Fruit fly (Drosophila melanogaster) whole organism, embryonic: ENCODE data around the gene CG32720.

Experiments
- B-H2 ChIP-seq: fragments of 200-800 bp; sonication (Bioruptor generic); optimal IDR thresholded peaks from 2 replicates; lab custom pipeline; 2018; ENCODE audit warnings: missing biosample characterization, mild to moderate bottlenecking, missing genetic modification characterization
- CG10366 ChIP-seq: fragments of 200-800 bp; sonication (Bioruptor generic); IDR thresholded peaks from 2 replicates; pipeline ENCODE4 v1.3.6; 2022; ENCODE audit warnings: missing biosample characterization, missing genetic modification characterization
- CG10979 ChIP-seq: fragments of 200-800 bp; sonication (Bioruptor generic); optimal IDR thresholded peaks from 2 replicates; lab custom pipeline; 2018; ENCODE audit warnings: missing biosample characterization, mild to moderate bottlenecking, missing genetic modification characterization, moderate library complexity
- CG11695 ChIP-seq: fragments of 200-800 bp; sonication (Bioruptor generic); IDR thresholded peaks from 3 replicates; pipeline ENCODE4 v1.3.6; 2022; ENCODE audit warnings: missing biosample characterization, missing genetic modification characterization
- CG13296 ChIP-seq: fragments of 200-800 bp; sonication (Bioruptor generic); optimal IDR thresholded peaks from 3 replicates; lab custom pipeline; 2018; ENCODE audit warnings: missing biosample characterization, mild to moderate bottlenecking, missing genetic modification characterization
- CG13894 ChIP-seq: fragments of 200-800 bp; sonication (Bioruptor generic); optimal IDR thresholded peaks from 3 replicates; lab custom pipeline; 2018; ENCODE audit warnings: missing biosample characterization, mild to moderate bottlenecking, missing genetic modification characterization, moderate library complexity
- CG14441 ChIP-seq: fragments of 200-800 bp; sonication (Bioruptor generic); IDR thresholded peaks from 2 replicates; pipeline ENCODE4 v1.3.6; 2022; ENCODE audit warnings: missing biosample characterization, missing genetic modification characterization
- CG14710 ChIP-seq: fragments of 200-800 bp; sonication (Bioruptor generic); optimal IDR thresholded peaks from 3 replicates; lab custom pipeline; 2019; ENCODE audit warnings: missing biosample characterization, mild to moderate bottlenecking, missing genetic modification characterization, moderate library complexity
- CG17361 ChIP-seq: fragments of 200-800 bp; sonication (Bioruptor generic); IDR thresholded peaks from 3 replicates; pipeline ENCODE4 v1.3.6; 2022; ENCODE audit warnings: missing biosample characterization, missing genetic modification characterization
- CG18262 ChIP-seq: fragments of 200-800 bp; optimal IDR thresholded peaks from 3 replicates; lab custom pipeline; 2019; ENCODE audit warnings: missing biosample characterization, mild to moderate bottlenecking, missing genetic modification characterization, moderate library complexity
- CG18599 ChIP-seq: fragments of 200-800 bp; sonication (Bioruptor generic); optimal IDR thresholded peaks from 3 replicates; lab custom pipeline; 2017; ENCODE audit warnings: missing biosample characterization, missing genetic modification characterization, mild to moderate bottlenecking, moderate library complexity, missing genetic modification reagents
- CG18619 ChIP-seq: fragments of 200-800 bp; sonication (Bioruptor generic); optimal IDR thresholded peaks from 3 replicates; lab custom pipeline; 2017; ENCODE audit warnings: missing biosample characterization, mild to moderate bottlenecking, missing genetic modification characterization
- CG2120 ChIP-seq: fragments of 200-800 bp; sonication (Bioruptor generic); optimal IDR thresholded peaks from 3 replicates; lab custom pipeline; 2016; ENCODE audit warnings: missing biosample characterization, missing genetic modification characterization
- CG3065 ChIP-seq: fragments of 200-800 bp; sonication (Bioruptor generic); optimal IDR thresholded peaks from 2 replicates; lab custom pipeline; 2016; ENCODE audit warnings: missing biosample characterization, missing genetic modification characterization
- CG31365 ChIP-seq: fragments of 200-800 bp; sonication (Bioruptor generic); optimal IDR thresholded peaks from 2 replicates; lab custom pipeline; 2018; ENCODE audit warnings: missing biosample characterization, mild to moderate bottlenecking, missing genetic modification characterization
- CG31441 ChIP-seq: fragments of 200-800 bp; sonication (Bioruptor generic); IDR thresholded peaks from 2 replicates; pipeline ENCODE4 v1.3.6; 2022; ENCODE audit warnings: missing biosample characterization, missing genetic modification characterization
- CG3995 ChIP-seq: fragments of 200-800 bp; sonication (Bioruptor generic); optimal IDR thresholded peaks from 3 replicates; lab custom pipeline; 2016; ENCODE audit warnings: missing biosample characterization, missing genetic modification characterization
- CG6654 ChIP-seq: fragments of 200-800 bp; sonication (Bioruptor generic); optimal IDR thresholded peaks from 2 replicates; lab custom pipeline; 2017; ENCODE audit warnings: missing biosample characterization, mild to moderate bottlenecking, missing genetic modification characterization
- CG7556 ChIP-seq: fragments of 200-800 bp; sonication (Bioruptor generic); optimal IDR thresholded peaks from 2 replicates; lab custom pipeline; 2017; ENCODE audit warnings: missing biosample characterization, mild to moderate bottlenecking, missing genetic modification characterization
- CG8089 ChIP-seq: fragments of 200-800 bp; sonication (Bioruptor generic); optimal IDR thresholded peaks from 3 replicates; lab custom pipeline; 2016; ENCODE audit warnings: missing biosample characterization, missing genetic modification characterization
- CG9727 ChIP-seq: fragments of 200-800 bp; sonication (Bioruptor generic); optimal IDR thresholded peaks from 3 replicates; lab custom pipeline; 2017; ENCODE audit warnings: missing biosample characterization, mild to moderate bottlenecking, missing genetic modification characterization
- Chrac-16 ChIP-seq: fragments of 200-800 bp; sonication (Bioruptor generic); optimal IDR thresholded peaks from 3 replicates; lab custom pipeline; 2016; ENCODE audit warnings: missing biosample characterization, missing genetic modification characterization
- D19A ChIP-seq: fragments of 200-800 bp; optimal IDR thresholded peaks from 3 replicates; lab custom pipeline; 2019; ENCODE audit warnings: missing biosample characterization, mild to moderate bottlenecking, missing genetic modification characterization, moderate library complexity
- Dbx ChIP-seq: fragments of 200-800 bp; sonication (Bioruptor generic); IDR thresholded peaks from 3 replicates; pipeline ENCODE4 v1.3.6; 2022; ENCODE audit warnings: missing biosample characterization, missing genetic modification characterization
- Dek ChIP-seq: fragments of 200-800 bp; sonication (Bioruptor generic); optimal IDR thresholded peaks from 3 replicates; lab custom pipeline; 2019; ENCODE audit warnings: missing biosample characterization, mild to moderate bottlenecking, missing genetic modification characterization, moderate library complexity
- Hey ChIP-seq: fragments of 200-800 bp; sonication (Bioruptor generic); optimal IDR thresholded peaks from 3 replicates; lab custom pipeline; 2018; ENCODE audit warnings: missing biosample characterization, mild to moderate bottlenecking, missing genetic modification characterization
- Oli ChIP-seq: fragments of 200-800 bp; sonication (Bioruptor generic); optimal IDR thresholded peaks from 2 replicates; lab custom pipeline; 2018; ENCODE audit warnings: missing biosample characterization, mild to moderate bottlenecking, missing genetic modification characterization, moderate library complexity
- Opbp ChIP-seq: fragments of 200-800 bp; sonication (Bioruptor generic); IDR thresholded peaks from 3 replicates; pipeline ENCODE4 v1.3.6; 2022; ENCODE audit warnings: missing biosample characterization, missing genetic modification characterization; ENCODE audit not compliant: partially characterized antibody
- Ptx1 ChIP-seq: fragments of 200-800 bp; sonication (Bioruptor generic); IDR thresholded peaks from 2 replicates; pipeline ENCODE4 v1.3.6; 2022; ENCODE audit warnings: missing biosample characterization, missing genetic modification characterization
- Rfx ChIP-seq: fragments of 200-800 bp; sonication (Bioruptor generic); IDR thresholded peaks from 2 replicates; pipeline ENCODE4 v1.3.6; 2022; ENCODE audit warnings: missing biosample characterization, missing genetic modification characterization
- Xbp1 ChIP-seq: fragments of 200-800 bp; sonication (Bioruptor generic); optimal IDR thresholded peaks from 3 replicates; lab custom pipeline; 2016; ENCODE audit warnings: missing biosample characterization, mild to moderate bottlenecking, missing genetic modification characterization
- bsh ChIP-seq, 2 experiments: fragments of 200-800 bp; sonication (Bioruptor generic); optimal IDR thresholded peaks; 2 replicates each; lab custom pipeline; 2017 to 2018; ENCODE audit warnings: mild to moderate bottlenecking in 2 of 2, missing biosample characterization in 2 of 2, missing genetic modification characterization in 2 of 2, moderate library complexity in 1 of 2
- dimm ChIP-seq: fragments of 200-800 bp; sonication (Bioruptor generic); IDR thresholded peaks from 2 replicates; pipeline ENCODE4 v1.3.6; 2022; ENCODE audit warnings: missing biosample characterization, missing genetic modification characterization
- dmrt99B ChIP-seq: fragments of 200-800 bp; sonication (Bioruptor generic); optimal IDR thresholded peaks from 2 replicates; lab custom pipeline; 2018; ENCODE audit warnings: missing biosample characterization, mild to moderate bottlenecking, missing genetic modification characterization, moderate library complexity
- gcm2 ChIP-seq: fragments of 200-800 bp; sonication (Bioruptor generic); optimal IDR thresholded peaks from 2 replicates; lab custom pipeline; 2016; ENCODE audit warnings: missing biosample characterization, missing genetic modification characterization
- lilli ChIP-seq: fragments of 200-800 bp; sonication (Bioruptor generic); optimal IDR thresholded peaks from 3 replicates; lab custom pipeline; 2016; ENCODE audit warnings: missing biosample characterization, missing genetic modification characterization
- nerfin-2 ChIP-seq: fragments of 200-800 bp; sonication (Bioruptor generic); IDR thresholded peaks from 2 replicates; pipeline ENCODE4 v1.3.6; 2022; ENCODE audit warnings: missing biosample characterization, missing genetic modification characterization; ENCODE audit not compliant: partially characterized antibody
- pan ChIP-seq, 4 experiments: fragments of >200 bp in 3 of 4; fragments of 200-800 bp in 1 of 4; sonication (Bioruptor generic) in 1 of 4; optimal IDR thresholded peaks in 3 of 4; IDR thresholded peaks in 1 of 4; 2 replicates each; pipeline versions ENCODE4 v1.3.6 to Lab custom; 2017 to 2022; ENCODE audit warnings: missing biosample characterization in 2 of 4, missing genetic modification characterization in 2 of 4, mixed read lengths in 1 of 4
- phol ChIP-seq: fragments of 200-800 bp; sonication (Bioruptor generic); optimal IDR thresholded peaks from 3 replicates; lab custom pipeline; 2018; ENCODE audit warnings: missing biosample characterization, mild to moderate bottlenecking, missing genetic modification characterization, moderate library complexity
- prd ChIP-seq, 3 experiments: fragments of >200 bp in 2 of 3; fragments of 200-800 bp in 1 of 3; sonication (Bioruptor generic) in 1 of 3; optimal IDR thresholded peaks in 2 of 3; IDR thresholded peaks in 1 of 3; 2 replicates in 2 of 3; 3 replicates in 1 of 3; pipeline versions ENCODE4 v1.3.6 to Lab custom; 2017 to 2022; ENCODE audit warnings: missing biosample characterization in 1 of 3, missing genetic modification characterization in 1 of 3
- pros ChIP-seq: fragments of 200-800 bp; sonication (Bioruptor generic); optimal IDR thresholded peaks from 3 replicates; lab custom pipeline; 2019; ENCODE audit warnings: missing biosample characterization, mild to moderate bottlenecking, missing genetic modification characterization, moderate library complexity
- pum ChIP-seq: fragments of 200-800 bp; sonication (Bioruptor generic); optimal IDR thresholded peaks from 2 replicates; lab custom pipeline; 2016; ENCODE audit warnings: missing biosample characterization, missing genetic modification characterization
- repo ChIP-seq: fragments of 200-800 bp; sonication (Bioruptor generic); optimal IDR thresholded peaks from 2 replicates; lab custom pipeline; 2016; ENCODE audit warnings: missing biosample characterization, missing genetic modification characterization
- row ChIP-seq: fragments of 200-800 bp; sonication (Bioruptor generic); IDR thresholded peaks from 3 replicates; pipeline ENCODE4 v1.3.6; 2022; ENCODE audit warnings: missing biosample characterization, missing genetic modification characterization
- sisA ChIP-seq: fragments of 200-800 bp; sonication (Bioruptor generic); IDR thresholded peaks from 2 replicates; pipeline ENCODE4 v1.3.6; 2022; ENCODE audit warnings: missing biosample characterization, missing genetic modification characterization
- tna ChIP-seq: fragments of 200-800 bp; sonication (Bioruptor generic); IDR thresholded peaks from 2 replicates; pipeline ENCODE4 v1.3.6; 2022; ENCODE audit warnings: missing biosample characterization, missing genetic modification characterization; ENCODE audit not compliant: partially characterized antibody
- tup ChIP-seq: fragments of 200-800 bp; sonication (Bioruptor generic); optimal IDR thresholded peaks from 2 replicates; lab custom pipeline; 2016; ENCODE audit warnings: missing biosample characterization, mild to moderate bottlenecking, missing genetic modification characterization, moderate library complexity
- unpg ChIP-seq: fragments of 200-800 bp; sonication (Bioruptor generic); optimal IDR thresholded peaks from 3 replicates; lab custom pipeline; 2018; ENCODE audit warnings: missing biosample characterization, mild to moderate bottlenecking, missing genetic modification characterization, moderate library complexity
- vfl ChIP-seq: fragments of 200-800 bp; sonication (Bioruptor generic); optimal IDR thresholded peaks from 2 replicates; lab custom pipeline; 2016; ENCODE audit warnings: missing biosample characterization, missing genetic modification characterization

CG32720 gene

DNA sequence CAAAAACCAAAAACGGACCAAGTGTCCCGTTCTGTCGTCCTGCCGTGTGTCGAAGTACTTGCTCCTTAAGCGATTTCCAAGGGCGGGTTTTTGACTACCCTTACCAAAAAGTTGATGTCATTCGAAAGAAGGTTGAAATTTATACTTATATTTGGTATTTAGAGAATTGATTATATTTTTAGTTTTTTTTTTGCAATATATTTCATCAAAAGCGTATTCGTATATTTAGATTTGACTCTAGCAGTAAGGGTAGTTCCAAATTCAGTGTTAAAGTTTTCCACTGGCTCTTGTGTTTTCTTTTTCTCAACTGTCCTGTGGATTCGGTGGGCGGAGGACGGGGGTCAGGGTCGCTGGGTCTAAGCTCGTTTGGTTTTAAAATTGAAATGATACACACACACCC lies 13.9 kb upstream of the CG32720 start (continued):
- TF ChIP-seq Rfx (GFP tag; lab: Robert Waterston, UW): 0 out of 2 replicates have a peak, but pooled peaks have one; percentile 7
- no peak for TF ChIP-seq CG18619 (GFP tag; lab: Kevin White, UChicago)
- no peak for TF ChIP-seq Dek
- TF ChIP-seq B-H2 (GFP tag; lab: Kevin White, UChicago): no peak
- 0 out of 3 replicates have a peak, but pooled peaks have one; percentile 31 for TF ChIP-seq CG11695 (GFP tag; lab: Robert Waterston, UW)
- no peak for TF ChIP-seq pan (optimal IDR thresholded peaks at IDR 0.05; lab: Kevin White, UChicago)
- TF ChIP-seq pan (GFP tag; optimal IDR thresholded peaks at IDR 0.05 in 1 of 2, IDR thresholded peaks at IDR 0.05 in 1 of 2): peak in 1 of 2 experiments; percentile 33
- peak; percentile 93 for TF ChIP-seq D19A
- 0 out of 2 replicates have a peak, but pooled peaks have one; percentile 9 for TF ChIP-seq CG14441 (GFP tag; lab: Robert Waterston, UW)
- TF ChIP-seq CG13894: peak; percentile 0
- no peak for TF ChIP-seq gcm2
- TF ChIP-seq pum (GFP tag; lab: Kevin White, UChicago): no peak
- no peak for TF ChIP-seq tup (GFP tag; lab: Kevin White, UChicago)
- no peak for TF ChIP-seq repo (GFP tag; lab: Kevin White, UChicago)
- TF ChIP-seq Hey (tag; lab: Kevin White, UChicago): no peak
- no peak for TF ChIP-seq pros (GFP tag; lab: Kevin White, UChicago)
- TF ChIP-seq prd (optimal IDR thresholded peaks at IDR 0.05; lab: Kevin White, UChicago): no peak
- TF ChIP-seq prd (GFP tag; IDR thresholded peaks at IDR 0.05; lab: Robert Waterston, UW): peak; percentile 58; the same call in 1 of the 3 replicates
- TF ChIP-seq row (GFP tag; lab: Robert Waterston, UW): peak; percentile 71
- TF ChIP-seq CG14710 (tag; lab: Kevin White, UChicago): peak; percentile 21
- peak; percentile 72 for TF ChIP-seq CG18599 (GFP tag; lab: Kevin White, UChicago)
- TF ChIP-seq vfl (GFP tag; lab: Kevin White, UChicago): no peak
- no peak for TF ChIP-seq Chrac-16
- peak; percentile 48 for TF ChIP-seq Ptx1 (GFP tag; lab: Robert Waterston, UW)
- no peak for TF ChIP-seq lilli (GFP tag; lab: Kevin White, UChicago)
- peak; percentile 11 for TF ChIP-seq unpg (GFP tag; lab: Kevin White, UChicago)
- no peak for TF ChIP-seq sisA (GFP tag; lab: Robert Waterston, UW)
- peak; percentile 19 for TF ChIP-seq Oli (tag; lab: Kevin White, UChicago)
- TF ChIP-seq Xbp1 (GFP tag; lab: Kevin White, UChicago): peak; percentile 1
- no peak for TF ChIP-seq CG6654 (GFP tag; lab: Kevin White, UChicago)
- no peak for TF ChIP-seq CG13296 (GFP tag; lab: Kevin White, UChicago)
- no peak for TF ChIP-seq tna (GFP tag; lab: Robert Waterston, UW)
- TF ChIP-seq CG18262 (tag; lab: Kevin White, UChicago): peak; percentile 35
- TF ChIP-seq dmrt99B (tag; lab: Kevin White, UChicago): peak; percentile 68
- TF ChIP-seq phol (tag; lab: Kevin White, UChicago): peak; percentile 30
- peak; percentile 36; the same call in 1 of the 2 replicates for TF ChIP-seq CG10366 (GFP tag; lab: Robert Waterston, UW)
- TF ChIP-seq CG3995 (GFP tag; lab: Kevin White, UChicago): no peak
- TF ChIP-seq CG17361 (GFP tag; lab: Robert Waterston, UW): 0 out of 3 replicates have a peak, but pooled peaks have one; percentile 21
- TF ChIP-seq CG31365: no peak
- no peak for TF ChIP-seq CG8089
- TF ChIP-seq CG9727 (GFP tag; lab: Kevin White, UChicago): peak; percentile 15
- no peak for TF ChIP-seq CG3065 (GFP tag; lab: Kevin White, UChicago)
- peak; percentile 6 for TF ChIP-seq CG2120 (GFP tag; lab: Kevin White, UChicago)
- no peak for TF ChIP-seq Dbx (GFP tag; lab: Robert Waterston, UW)
- peak; percentile 54 for TF ChIP-seq CG10979 (tag; lab: Kevin White, UChicago)
- TF ChIP-seq nerfin-2 (GFP tag; lab: Robert Waterston, UW): no peak
- TF ChIP-seq CG31441: peak; percentile 44
- no peak for TF ChIP-seq dimm (GFP tag; lab: Robert Waterston, UW)
- peak; percentile 39 for TF ChIP-seq CG7556 (GFP tag; lab: Kevin White, UChicago)
- peak in 1 of 2 experiments; percentile 60 for TF ChIP-seq bsh (GFP tag; optimal IDR thresholded peaks at IDR 0.05; lab: Kevin White, UChicago)
- no peak for TF ChIP-seq Opbp (GFP tag; lab: Robert Waterston, UW)
